Worm (Caenorhabditis elegans): ENCODE data around the gene C05C9.3.
A peak's percentile ranks its signal among the peaks of the same experiment; 100 is the strongest.

C05C9.3 gene

DNA sequence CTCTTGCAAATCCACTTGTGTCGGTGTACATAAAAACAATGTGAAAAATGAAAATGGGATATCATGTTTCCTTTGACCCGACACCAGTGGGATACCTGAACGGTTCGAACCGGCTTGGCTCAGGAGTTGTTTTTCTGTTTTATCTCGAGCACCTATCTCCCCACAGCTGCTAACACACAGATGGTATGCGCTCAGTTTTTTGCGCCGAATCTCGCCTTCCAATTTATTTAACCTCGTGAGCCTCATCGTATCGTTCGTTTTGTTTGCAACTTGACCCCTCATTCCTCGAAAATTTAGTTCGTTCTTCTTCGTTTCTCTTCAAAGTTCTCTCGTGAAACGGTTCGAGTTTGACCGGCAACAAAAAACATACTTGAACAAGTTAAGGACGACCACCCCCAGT is 7.9 kb upstream of the C05C9.3 start, which contains the start of gene C05C9.1:
C05C9.1 (plus strand) TSS at position 301 of the 400 bp plus-strand sequence.
- TF ChIP-seq ztf-4 (tag; optimal IDR thresholded peaks at IDR 0.05) (no peak), unc-39 (tag; optimal IDR thresholded peaks at IDR 0.05) (no peak), nhr-12 (tag; optimal IDR thresholded peaks at IDR 0.05) (no peak), snpc-4 (tag; optimal IDR thresholded peaks at IDR 0.05) (no peak), nhr-11 (tag; optimal IDR thresholded peaks at IDR 0.05) (no peak), nhr-10 (tag; optimal IDR thresholded peaks at IDR 0.05) (no peak), egl-27 (tag; optimal IDR thresholded peaks at IDR 0.05) (no peak)

DNA sequence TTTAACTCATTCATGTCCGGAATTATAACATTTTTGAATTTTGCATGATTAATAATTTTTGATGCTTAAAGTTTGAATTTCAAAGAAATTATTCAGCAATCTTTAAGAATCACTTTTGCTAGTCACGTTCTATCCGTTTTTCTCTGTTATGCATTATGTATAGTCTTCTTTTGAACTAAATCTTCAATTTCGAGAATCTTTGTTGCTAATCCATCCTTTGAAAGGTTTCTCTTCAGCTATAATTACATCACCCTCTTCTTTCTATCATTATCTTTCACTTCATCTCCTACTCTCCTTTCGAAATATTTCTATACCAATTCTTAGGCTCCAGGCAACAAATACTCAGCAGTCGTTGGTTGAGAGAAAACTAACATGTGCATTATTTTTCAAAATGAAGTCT is 1.1 kb downstream of the C05C9.3 start:
- no peak for TF ChIP-seq nhr-10 (tag; optimal IDR thresholded peaks at IDR 0.05)
- TF ChIP-seq sem-4 (tag; optimal IDR thresholded peaks at IDR 0.05) = no peak
- no peak for TF ChIP-seq mbf-1 (tag; optimal IDR thresholded peaks at IDR 0.05)
- no peak for TF ChIP-seq snpc-4 (tag; optimal IDR thresholded peaks at IDR 0.05)
- no peak for TF ChIP-seq fos-1 (tag; optimal IDR thresholded peaks at IDR 0.05)
- TF ChIP-seq sma-3 (GFP tag; optimal IDR thresholded peaks at IDR 0.05) = no peak
- TF ChIP-seq egl-27 (tag; optimal IDR thresholded peaks at IDR 0.05) = no peak
- TF ChIP-seq nhr-237 (tag; optimal IDR thresholded peaks at IDR 0.05) = no peak
- no peak for TF ChIP-seq dmd-4 (tag; optimal IDR thresholded peaks at IDR 0.05)
- no peak for TF ChIP-seq ama-1 (optimal IDR thresholded peaks at IDR 0.05)
- no peak for TF ChIP-seq mdl-1 (tag; optimal IDR thresholded peaks at IDR 0.05)
- TF ChIP-seq nhr-21 (tag; optimal IDR thresholded peaks at IDR 0.05) = no peak
- no peak for TF ChIP-seq nhr-12 (tag; optimal IDR thresholded peaks at IDR 0.05)
- TF ChIP-seq nhr-129 (tag; optimal IDR thresholded peaks at IDR 0.05) = no peak

DNA sequence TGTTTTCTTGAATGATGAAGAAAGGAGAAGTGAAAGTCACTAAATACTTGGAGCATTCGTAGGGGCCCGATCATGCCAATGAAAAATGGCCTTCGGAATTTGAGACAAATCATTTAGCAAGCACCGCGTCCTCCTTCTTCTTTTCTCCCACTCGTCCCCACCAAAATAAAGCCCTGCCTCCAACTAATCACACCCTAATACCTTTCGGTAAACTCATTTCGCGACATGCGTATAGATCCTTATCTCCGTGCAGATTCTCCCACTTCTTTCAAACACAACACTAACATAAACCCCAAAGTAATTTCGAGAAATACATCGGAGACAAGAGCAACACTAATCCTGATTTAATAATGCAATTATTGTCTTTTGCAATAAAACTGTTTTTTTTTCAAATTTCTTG is 15.0 kb downstream of the C05C9.3 start:
- TF ChIP-seq mbf-1 (tag; optimal IDR thresholded peaks at IDR 0.05) = no peak
- no peak for TF ChIP-seq nhr-11 (tag; optimal IDR thresholded peaks at IDR 0.05)
- TF ChIP-seq mab-5 (tag; optimal IDR thresholded peaks at IDR 0.05) = peak; percentile 82
- TF ChIP-seq ZK546.5 (tag; optimal IDR thresholded peaks at IDR 0.05) = no peak
- TF ChIP-seq nhr-77 (tag; optimal IDR thresholded peaks at IDR 0.05) = no peak
- TF ChIP-seq lin-13 (GFP tag; optimal IDR thresholded peaks at IDR 0.05) = no peak
- no peak for TF ChIP-seq blmp-1 (tag; optimal IDR thresholded peaks at IDR 0.05; ENCODE audit: insufficient read depth)
- TF ChIP-seq alr-1 (tag; optimal IDR thresholded peaks at IDR 0.05) = peak; percentile 47
- TF ChIP-seq nhr-237 (tag; optimal IDR thresholded peaks at IDR 0.05) = no peak
- TF ChIP-seq nhr-10 (tag; optimal IDR thresholded peaks at IDR 0.05) = no peak
- no peak for TF ChIP-seq R02D3.7 (tag; optimal IDR thresholded peaks at IDR 0.05)
- no peak for TF ChIP-seq lsy-2 (tag; optimal IDR thresholded peaks at IDR 0.05)
- no peak for TF ChIP-seq elt-1 (tag; optimal IDR thresholded peaks at IDR 0.05)
- no peak for TF ChIP-seq nhr-12 (tag; optimal IDR thresholded peaks at IDR 0.05)
- peak; percentile 68 for TF ChIP-seq unc-55 (GFP tag; optimal IDR thresholded peaks at IDR 0.05)
- no peak for TF ChIP-seq mdl-1 (tag; optimal IDR thresholded peaks at IDR 0.05)
- TF ChIP-seq sma-3 (GFP tag; optimal IDR thresholded peaks at IDR 0.05) = no peak

DNA sequence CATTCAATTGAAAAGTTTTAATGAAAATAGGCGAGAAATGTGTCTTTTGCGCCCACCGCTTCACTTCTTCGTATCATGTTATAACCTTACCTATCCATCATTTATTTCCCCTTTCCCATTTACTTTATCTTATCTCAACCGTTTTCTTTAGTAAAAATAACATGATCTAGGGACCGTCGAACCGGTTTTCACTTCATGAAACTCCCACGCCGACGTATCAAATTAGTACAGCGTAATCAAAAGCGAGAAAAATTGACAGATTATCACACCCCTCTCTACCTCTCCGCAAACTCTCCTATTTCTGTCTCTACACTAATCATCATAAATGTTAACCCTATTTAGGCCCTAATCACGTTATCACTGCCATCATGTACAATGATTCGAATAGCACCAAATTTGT is 15.6 kb downstream of the C05C9.3 start:
- no peak for TF ChIP-seq lin-39 (tag; optimal IDR thresholded peaks at IDR 0.05)
- no peak for TF ChIP-seq egl-27 (tag; optimal IDR thresholded peaks at IDR 0.05)
- TF ChIP-seq blmp-1 (tag; optimal IDR thresholded peaks at IDR 0.05; ENCODE audit: insufficient read depth) = peak; percentile 3
- peak; percentile 55 for TF ChIP-seq sma-9 (GFP tag; optimal IDR thresholded peaks at IDR 0.05)
- no peak for TF ChIP-seq sma-9 (tag; optimal IDR thresholded peaks at IDR 0.05)
- TF ChIP-seq nhr-23 (tag; optimal IDR thresholded peaks at IDR 0.05) = no peak
- no peak for TF ChIP-seq ama-1 (optimal IDR thresholded peaks at IDR 0.05)
- no peak for TF ChIP-seq unc-39 (tag; optimal IDR thresholded peaks at IDR 0.05)
- no peak for TF ChIP-seq ZK546.5 (tag; optimal IDR thresholded peaks at IDR 0.05)
- TF ChIP-seq Y55F3AM.14 (GFP tag; optimal IDR thresholded peaks at IDR 0.05) = no peak
- no peak for TF ChIP-seq mdl-1 (tag; optimal IDR thresholded peaks at IDR 0.05)
- no peak for TF ChIP-seq aly-2 (tag; optimal IDR thresholded peaks at IDR 0.05)
- peak; percentile 12 for TF ChIP-seq nhr-21 (tag; optimal IDR thresholded peaks at IDR 0.05)
- TF ChIP-seq unc-62 (GFP tag; optimal IDR thresholded peaks at IDR 0.05) = no peak
- peak; percentile 7 for TF ChIP-seq fos-1 (tag; optimal IDR thresholded peaks at IDR 0.05)
- no peak for TF ChIP-seq F13H6.1 (tag; optimal IDR thresholded peaks at IDR 0.05)
- no peak for TF ChIP-seq skn-1 (tag; optimal IDR thresholded peaks at IDR 0.05)
- no peak for TF ChIP-seq sma-3 (GFP tag; optimal IDR thresholded peaks at IDR 0.05)
- TF ChIP-seq lin-11 (tag; optimal IDR thresholded peaks at IDR 0.05) = no peak
- no peak for TF ChIP-seq nhr-11 (tag; optimal IDR thresholded peaks at IDR 0.05)
- no peak for TF ChIP-seq mab-5 (tag; optimal IDR thresholded peaks at IDR 0.05)
- no peak for TF ChIP-seq unc-55 (GFP tag; optimal IDR thresholded peaks at IDR 0.05)
- no peak for TF ChIP-seq lin-13 (GFP tag; optimal IDR thresholded peaks at IDR 0.05)
- TF ChIP-seq nhr-6 (tag; optimal IDR thresholded peaks at IDR 0.05) = no peak
- TF ChIP-seq dmd-4 (tag; optimal IDR thresholded peaks at IDR 0.05) = no peak

All from whole organism, L2 larva.